Worm (Caenorhabditis elegans) whole organism, L4 larva: ENCODE data around the gene K08E4.3.

ENCODE experiments used
- F10B5.3 ChIP-seq: sonication (generic microtip); optimal IDR thresholded peaks from 2 replicates; lab custom pipeline; 2016; ENCODE audit warnings: mild to moderate bottlenecking, missing genetic modification characterization, missing compliant biosample characterization
- F37D6.2 ChIP-seq: sonication (generic microtip); optimal IDR thresholded peaks from 2 replicates; lab custom pipeline; 2016; ENCODE audit warnings: mild to moderate bottlenecking, missing genetic modification characterization, missing compliant biosample characterization
- F49E8.2 ChIP-seq: sonication (generic microtip); optimal IDR thresholded peaks from 2 replicates; lab custom pipeline; 2016; ENCODE audit warnings: missing compliant biosample characterization, mild to moderate bottlenecking, missing genetic modification characterization, borderline replicate concordance
- R02D3.7 ChIP-seq: fragments of 150-350 bp; sonication (generic microtip); optimal IDR thresholded peaks from 3 replicates; lab custom pipeline; 2014; ENCODE audit warnings: missing biosample characterization, missing genetic modification characterization
- Y48G9A.11 ChIP-seq: fragments of 200-800 bp; sonication (Bioruptor generic); IDR thresholded peaks from 2 replicates; pipeline ENCODE4 v1.3.6; 2022; ENCODE audit warnings: missing genetic modification reagents, missing genetic modification characterization, missing compliant biosample characterization
- Y5F2A.4 ChIP-seq: fragments of 200-800 bp; sonication (Bioruptor generic); optimal IDR thresholded peaks from 2 replicates; lab custom pipeline; 2018; ENCODE audit warnings: mild to moderate bottlenecking, missing genetic modification characterization, missing compliant biosample characterization
- Y75B8A.6 ChIP-seq: fragments of 200-800 bp; sonication (Bioruptor generic); IDR thresholded peaks from 2 replicates; pipeline ENCODE4 v1.3.6; 2022; ENCODE audit warnings: missing genetic modification reagents, missing genetic modification characterization, missing compliant biosample characterization
- ZK546.5 ChIP-seq, 2 experiments: sonication (generic microtip); optimal IDR thresholded peaks; 2 replicates each; lab custom pipeline; 2017; ENCODE audit warnings: missing biosample characterization in 2 of 2, missing genetic modification characterization in 2 of 2
- aha-1 ChIP-seq: fragments of 150-350 bp; peaks from one replicate; lab custom pipeline; 2014; ENCODE audit warnings: missing biosample characterization, missing genetic modification characterization
- aly-2 ChIP-seq: sonication (generic microtip); optimal IDR thresholded peaks from 2 replicates; lab custom pipeline; 2018; ENCODE audit warnings: missing biosample characterization, missing genetic modification characterization
- ama-1 ChIP-seq: fragments of 150-350 bp; optimal IDR thresholded peaks from 2 replicates; lab custom pipeline; 2014; ENCODE audit warnings: inconsistent platforms, mixed read lengths
- arid-1 ChIP-seq: fragments of 200-800 bp; sonication (Bioruptor generic); conservative IDR thresholded peaks from 2 replicates; pipeline ENCODE4 v1.3.6; 2022; ENCODE audit warnings: missing genetic modification reagents, missing genetic modification characterization, missing compliant biosample characterization
- ceh-32 ChIP-seq: sonication (generic microtip); optimal IDR thresholded peaks from 2 replicates; lab custom pipeline; 2016; ENCODE audit warnings: mild to moderate bottlenecking, missing genetic modification characterization, missing compliant biosample characterization; ENCODE audit not compliant: poor library complexity
- ceh-62 ChIP-seq: sonication (generic microtip); optimal IDR thresholded peaks from 2 replicates; lab custom pipeline; 2017; ENCODE audit warnings: missing biosample characterization, missing genetic modification characterization
- ceh-82 ChIP-seq: sonication (generic microtip); optimal IDR thresholded peaks from 2 replicates; lab custom pipeline; 2017; ENCODE audit warnings: missing biosample characterization, missing genetic modification characterization
- cey-2 ChIP-seq: sonication (generic microtip); optimal IDR thresholded peaks from 3 replicates; lab custom pipeline; 2017; ENCODE audit warnings: missing genetic modification characterization, mild to moderate bottlenecking, missing compliant biosample characterization, antibody characterized with exemption, borderline replicate concordance; ENCODE audit not compliant: insufficient read depth
- daf-16 ChIP-seq, 3 experiments: sonication (generic microtip); optimal IDR thresholded peaks; 2 replicates each; lab custom pipeline; 2016 to 2017; ENCODE audit warnings: missing genetic modification characterization in 3 of 3, missing genetic modification reagents in 3 of 3, mild to moderate bottlenecking in 2 of 3, missing compliant biosample characterization in 2 of 3, missing biosample characterization in 1 of 3, moderate library complexity in 1 of 3
- daf-8 ChIP-seq: fragments of 200-800 bp; sonication (Bioruptor generic); IDR thresholded peaks from 2 replicates; pipeline ENCODE4 v1.3.6; 2022; ENCODE audit warnings: missing genetic modification characterization, missing compliant biosample characterization
- dmd-9 ChIP-seq: fragments of 200-800 bp; sonication (Bioruptor generic); IDR thresholded peaks from 2 replicates; pipeline ENCODE4 v1.3.6; 2022; ENCODE audit warnings: missing genetic modification reagents, missing genetic modification characterization, missing compliant biosample characterization
- dve-1 ChIP-seq: sonication (generic microtip); optimal IDR thresholded peaks from 2 replicates; lab custom pipeline; 2017; ENCODE audit warnings: antibody characterized with exemption, mild to moderate bottlenecking, missing genetic modification characterization, missing compliant biosample characterization; ENCODE audit not compliant: insufficient read depth
- egl-27 ChIP-seq: sonication (generic microtip); optimal IDR thresholded peaks from 3 replicates; lab custom pipeline; 2017; ENCODE audit warnings: missing biosample characterization, missing genetic modification reagents, missing genetic modification characterization
- fkh-10 ChIP-seq: fragments of 150-350 bp; optimal IDR thresholded peaks from 2 replicates; lab custom pipeline; 2014; ENCODE audit warnings: missing biosample characterization, missing genetic modification reagents, missing genetic modification characterization
- fos-1 ChIP-seq: fragments of 150-350 bp; optimal IDR thresholded peaks from 2 replicates; lab custom pipeline; 2014; ENCODE audit warnings: missing biosample characterization, missing genetic modification characterization
- hlh-11 ChIP-seq: fragments of 200-800 bp; sonication (Bioruptor generic); optimal IDR thresholded peaks from 2 replicates; lab custom pipeline; 2018; ENCODE audit warnings: mild to moderate bottlenecking, missing genetic modification characterization, missing compliant biosample characterization
- jun-1 ChIP-seq: fragments of 150-350 bp; optimal IDR thresholded peaks from 2 replicates; lab custom pipeline; 2014; ENCODE audit warnings: missing biosample characterization, missing genetic modification reagents, missing genetic modification characterization
- lim-7 ChIP-seq: fragments of 200-800 bp; sonication (Bioruptor generic); IDR thresholded peaks from 2 replicates; pipeline ENCODE4 v1.3.6; 2022; ENCODE audit warnings: missing genetic modification characterization, missing compliant biosample characterization
- lin-15B ChIP-seq: fragments of 150-350 bp; sonication (generic microtip); optimal IDR thresholded peaks from 3 replicates; lab custom pipeline; 2014; ENCODE audit warnings: missing biosample characterization, missing genetic modification characterization
- lir-3 ChIP-seq: sonication (generic microtip); optimal IDR thresholded peaks from 2 replicates; lab custom pipeline; 2016; ENCODE audit warnings: mild to moderate bottlenecking, missing genetic modification characterization, missing compliant biosample characterization
- madf-5 ChIP-seq, 2 experiments: fragments of 200-800 bp; sonication (Bioruptor generic); IDR thresholded peaks; 2 replicates each; pipeline ENCODE4 v1.3.6; 2022; ENCODE audit warnings: missing compliant biosample characterization in 2 of 2, missing genetic modification characterization in 2 of 2
- madf-9 ChIP-seq: fragments of 200-800 bp; sonication (Bioruptor generic); conservative IDR thresholded peaks from 2 replicates; pipeline ENCODE4 v1.3.6; 2022; ENCODE audit warnings: missing genetic modification reagents, missing genetic modification characterization, missing compliant biosample characterization
- mdt-29 ChIP-seq: fragments of 200-800 bp; sonication (Bioruptor generic); IDR thresholded peaks from 2 replicates; pipeline ENCODE4 v1.3.6; 2022; ENCODE audit warnings: missing genetic modification reagents, missing genetic modification characterization, missing compliant biosample characterization
- mep-1 ChIP-seq: fragments of 150-350 bp; sonication (generic microtip); optimal IDR thresholded peaks from 3 replicates; lab custom pipeline; 2014; ENCODE audit warnings: missing biosample characterization, missing genetic modification characterization
- mes-2 ChIP-seq: sonication (generic microtip); optimal IDR thresholded peaks from 2 replicates; lab custom pipeline; 2016; ENCODE audit warnings: missing genotype, mild to moderate bottlenecking, missing genetic modification characterization, missing compliant biosample characterization; ENCODE audit not compliant: poor library complexity, severe bottlenecking
- mxl-3 ChIP-seq: fragments of 200-800 bp; sonication (Bioruptor generic); optimal IDR thresholded peaks from 2 replicates; lab custom pipeline; 2018; ENCODE audit warnings: mild to moderate bottlenecking, missing genetic modification characterization, missing compliant biosample characterization
- nhr-10 ChIP-seq: fragments of 150-350 bp; optimal IDR thresholded peaks from 2 replicates; lab custom pipeline; 2014; ENCODE audit warnings: missing biosample characterization, missing genetic modification characterization
- nhr-11 ChIP-seq: fragments of 150-350 bp; optimal IDR thresholded peaks from 2 replicates; lab custom pipeline; 2014; ENCODE audit warnings: missing biosample characterization, missing genetic modification characterization
- nhr-25 ChIP-seq: sonication (generic microtip); optimal IDR thresholded peaks from 2 replicates; lab custom pipeline; 2017; ENCODE audit warnings: missing genetic modification characterization, mild to moderate bottlenecking, missing compliant biosample characterization, antibody characterized with exemption, moderate library complexity, borderline replicate concordance; ENCODE audit not compliant: insufficient read depth
- nhr-41 ChIP-seq: fragments of 200-800 bp; sonication (Bioruptor generic); IDR thresholded peaks from 2 replicates; pipeline ENCODE4 v1.3.6; 2022; ENCODE audit warnings: missing genetic modification reagents, missing genetic modification characterization, missing compliant biosample characterization
- nhr-77 ChIP-seq: fragments of 150-350 bp; optimal IDR thresholded peaks from 2 replicates; lab custom pipeline; 2014; ENCODE audit warnings: missing biosample characterization, missing genetic modification characterization
- php-3 ChIP-seq: fragments of 200-800 bp; sonication (Bioruptor generic); IDR thresholded peaks from 2 replicates; pipeline ENCODE4 v1.3.6; 2022; ENCODE audit warnings: missing genetic modification reagents, missing genetic modification characterization, missing compliant biosample characterization
- rbr-2 ChIP-seq: sonication (generic microtip); optimal IDR thresholded peaks from 2 replicates; lab custom pipeline; 2016; ENCODE audit warnings: missing genotype, missing genetic modification characterization, missing compliant biosample characterization
- saeg-2 ChIP-seq: fragments of 200-800 bp; sonication (Bioruptor generic); IDR thresholded peaks from 2 replicates; pipeline ENCODE4 v1.3.6; 2022; ENCODE audit warnings: missing genetic modification reagents, missing genetic modification characterization, missing compliant biosample characterization
- sdz-12 ChIP-seq: fragments of 200-800 bp; sonication (Bioruptor generic); optimal IDR thresholded peaks from 2 replicates; lab custom pipeline; 2018; ENCODE audit warnings: mild to moderate bottlenecking, missing genetic modification characterization, missing compliant biosample characterization
- set-16 ChIP-seq: fragments of 200-800 bp; sonication (Bioruptor generic); IDR thresholded peaks from 2 replicates; pipeline ENCODE4 v1.3.6; 2022; ENCODE audit warnings: missing genetic modification reagents, missing genetic modification characterization, missing compliant biosample characterization
- skn-1 ChIP-seq: fragments of 150-350 bp; optimal IDR thresholded peaks from 2 replicates; lab custom pipeline; 2014; ENCODE audit warnings: missing biosample characterization, missing genetic modification characterization
- spr-1 ChIP-seq: sonication (generic microtip); optimal IDR thresholded peaks from 2 replicates; lab custom pipeline; 2016; ENCODE audit warnings: mild to moderate bottlenecking, missing genetic modification characterization, missing compliant biosample characterization
- tag-97 ChIP-seq: fragments of 200-800 bp; sonication (Bioruptor generic); IDR thresholded peaks from 2 replicates; pipeline ENCODE4 v1.3.6; 2022; ENCODE audit warnings: missing genetic modification characterization, missing compliant biosample characterization
- vab-7 ChIP-seq: fragments of 200-800 bp; sonication (Bioruptor generic); IDR thresholded peaks from 2 replicates; pipeline ENCODE4 v1.3.6; 2022; ENCODE audit warnings: missing genetic modification reagents, missing genetic modification characterization, missing compliant biosample characterization
- zfp-3 ChIP-seq: fragments of 200-800 bp; sonication (Bioruptor generic); conservative IDR thresholded peaks from 2 replicates; pipeline ENCODE4 v1.3.6; 2022; ENCODE audit warnings: missing genetic modification reagents, missing genetic modification characterization, missing compliant biosample characterization
- zip-2 ChIP-seq: fragments of 150-350 bp; optimal IDR thresholded peaks from 2 replicates; lab custom pipeline; 2014; ENCODE audit warnings: missing biosample characterization, missing genetic modification characterization
- ztf-7 ChIP-seq: fragments of 150-350 bp; optimal IDR thresholded peaks from 2 replicates; lab custom pipeline; 2014; ENCODE audit warnings: missing biosample characterization, missing genetic modification characterization

K08E4.3 gene

DNA sequence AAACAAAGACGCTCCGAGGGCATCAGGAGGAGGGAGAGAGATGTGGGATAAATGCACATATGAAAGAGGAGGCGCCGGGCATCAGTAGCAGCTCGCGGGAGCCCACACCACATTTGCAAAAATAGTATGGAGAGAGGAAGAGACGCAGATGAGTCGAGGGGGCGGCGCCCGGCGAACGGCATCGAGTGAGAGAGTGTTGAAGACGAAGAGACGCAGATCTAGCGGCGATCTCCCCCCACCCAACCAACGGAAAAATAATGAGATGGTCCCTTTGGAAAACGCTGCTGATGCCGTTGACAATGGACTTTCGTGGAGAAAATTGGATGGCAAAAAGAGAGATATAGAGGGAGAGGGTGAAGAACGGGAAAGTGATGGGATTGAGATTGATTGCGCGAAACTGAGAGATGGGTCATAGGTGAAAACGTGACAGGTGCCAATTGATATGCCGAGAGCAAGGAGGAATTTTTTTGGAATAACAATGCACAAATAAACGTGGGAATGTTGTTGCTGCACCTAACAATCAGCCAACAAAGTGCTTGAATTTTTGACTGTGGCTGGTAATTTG lies 45.0 kb upstream of the K08E4.3 start:
- TF ChIP-seq hlh-11 = peak; percentile 63
- TF ChIP-seq fkh-10 (GFP tag; lab: Kevin White, UChicago) = no peak
- TF ChIP-seq lim-7 (GFP tag; lab: Robert Waterston, UW) = no peak
- peak; percentile 70 for TF ChIP-seq set-16 (GFP tag; lab: Robert Waterston, UW)
- no peak for TF ChIP-seq ama-1 (lab: Kevin White, UChicago)
- TF ChIP-seq spr-1 = no peak
- TF ChIP-seq Y48G9A.11 = no peak
- TF ChIP-seq vab-7 (GFP tag; lab: Robert Waterston, UW) = no peak
- TF ChIP-seq daf-16 (GFP tag; optimal IDR thresholded peaks at IDR 0.05; lab: Kevin White, UChicago) = peak in 1 of 2 experiments; percentile 81
- TF ChIP-seq daf-16 (tag; optimal IDR thresholded peaks at IDR 0.05; lab: Kevin White, UChicago) = no peak
- no peak for TF ChIP-seq madf-5 (GFP tag; IDR thresholded peaks at IDR 0.05; lab: Robert Waterston, UW)
- no peak for TF ChIP-seq rbr-2 (tag; lab: Kevin White, UChicago)
- no peak for TF ChIP-seq F37D6.2
- TF ChIP-seq F49E8.2 = no peak
- no peak for TF ChIP-seq nhr-77 (tag; lab: Kevin White, UChicago)
- no peak for TF ChIP-seq mes-2 (tag; lab: Kevin White, UChicago)
- no peak for TF ChIP-seq R02D3.7
- TF ChIP-seq nhr-10 (tag; lab: Kevin White, UChicago) = no peak
- TF ChIP-seq nhr-41 (GFP tag; lab: Robert Waterston, UW) = no peak
- no peak for TF ChIP-seq ceh-62 (tag; lab: Kevin White, UChicago)
- no peak for TF ChIP-seq arid-1
- TF ChIP-seq fos-1 (tag; lab: Kevin White, UChicago) = no peak
- no peak for TF ChIP-seq jun-1 (tag; lab: Kevin White, UChicago)
- TF ChIP-seq zip-2 (tag; lab: Kevin White, UChicago) = no peak
- no peak for TF ChIP-seq mep-1 (tag; lab: Kevin White, UChicago)
- TF ChIP-seq dve-1 (tag; lab: Kevin White, UChicago) = no peak
- TF ChIP-seq aly-2 = no peak
- TF ChIP-seq egl-27 (tag; lab: Kevin White, UChicago) = no peak
- no peak for TF ChIP-seq saeg-2 (GFP tag; lab: Robert Waterston, UW)
- TF ChIP-seq madf-9 (GFP tag; lab: Robert Waterston, UW) = no peak
- TF ChIP-seq ceh-82 = no peak
- no peak for TF ChIP-seq nhr-25 (tag; lab: Kevin White, UChicago)
- TF ChIP-seq skn-1 (tag; lab: Kevin White, UChicago) = no peak
- no peak for TF ChIP-seq ZK546.5 (tag; optimal IDR thresholded peaks at IDR 0.05; lab: Kevin White, UChicago)
- no peak for TF ChIP-seq Y5F2A.4 (GFP tag; lab: Kevin White, UChicago)
- TF ChIP-seq mxl-3 (GFP tag; lab: Kevin White, UChicago) = peak; percentile 38
- TF ChIP-seq lin-15B = no peak
- no peak for TF ChIP-seq cey-2 (tag; lab: Kevin White, UChicago)
- no peak for TF ChIP-seq F10B5.3 (tag; lab: Kevin White, UChicago)
- no peak for TF ChIP-seq tag-97
- peak; percentile 50 for TF ChIP-seq aha-1 (tag; lab: Kevin White, UChicago)
- no peak for TF ChIP-seq lir-3 (tag; lab: Kevin White, UChicago)
- TF ChIP-seq daf-8 = no peak
- TF ChIP-seq ztf-7 (tag; lab: Kevin White, UChicago) = no peak
- TF ChIP-seq nhr-11 (tag; lab: Kevin White, UChicago) = peak; percentile 61
- TF ChIP-seq dmd-9 (GFP tag; lab: Robert Waterston, UW) = no peak
- TF ChIP-seq php-3 (GFP tag; lab: Robert Waterston, UW) = no peak
- TF ChIP-seq ceh-32 = no peak
- no peak for TF ChIP-seq mdt-29 (GFP tag; lab: Robert Waterston, UW)
- no peak for TF ChIP-seq sdz-12 (GFP tag; lab: Kevin White, UChicago)
- no peak for TF ChIP-seq Y75B8A.6 (GFP tag; lab: Robert Waterston, UW)
- TF ChIP-seq zfp-3 (GFP tag; lab: Robert Waterston, UW) = no peak
